Fruit fly (Drosophila melanogaster) whole organism, embryonic: Measurements from ENCODE around the gene Gbs-76A.

Experiments
- Adf1 ChIP-seq: fragments of 200-800 bp; sonication (Bioruptor generic); IDR thresholded peaks from 2 replicates; pipeline ENCODE4 v1.3.6; 2022; ENCODE audit warnings: missing biosample characterization, missing genetic modification characterization
- BEAF-32 ChIP-seq: fragments of 200-800 bp; sonication (Bioruptor generic); optimal IDR thresholded peaks from 3 replicates; lab custom pipeline; 2017; ENCODE audit warnings: missing biosample characterization, missing genetic modification characterization, mild to moderate bottlenecking, moderate library complexity, missing genetic modification reagents
- CG11695 ChIP-seq: fragments of 200-800 bp; sonication (Bioruptor generic); IDR thresholded peaks from 3 replicates; pipeline ENCODE4 v1.3.6; 2022; ENCODE audit warnings: missing biosample characterization, missing genetic modification characterization
- CG12071 ChIP-seq: fragments of 200-800 bp; sonication (Bioruptor generic); optimal IDR thresholded peaks from 3 replicates; lab custom pipeline; 2018; ENCODE audit warnings: missing biosample characterization, mild to moderate bottlenecking, missing genetic modification characterization
- CG13287 ChIP-seq: fragments of 200-800 bp; sonication (Bioruptor generic); IDR thresholded peaks from 2 replicates; pipeline ENCODE4 v1.3.6; 2022; ENCODE audit warnings: missing biosample characterization, missing genetic modification characterization; ENCODE audit not compliant: partially characterized antibody
- CG13296 ChIP-seq: fragments of 200-800 bp; sonication (Bioruptor generic); optimal IDR thresholded peaks from 3 replicates; lab custom pipeline; 2018; ENCODE audit warnings: missing biosample characterization, mild to moderate bottlenecking, missing genetic modification characterization
- CG13894 ChIP-seq: fragments of 200-800 bp; sonication (Bioruptor generic); optimal IDR thresholded peaks from 3 replicates; lab custom pipeline; 2018; ENCODE audit warnings: missing biosample characterization, mild to moderate bottlenecking, missing genetic modification characterization, moderate library complexity
- CG14860 ChIP-seq: fragments of 200-800 bp; sonication (Bioruptor generic); IDR thresholded peaks from 3 replicates; pipeline ENCODE4 v1.3.6; 2022; ENCODE audit warnings: missing biosample characterization, missing genetic modification characterization; ENCODE audit not compliant: partially characterized antibody
- CG15479 ChIP-seq: fragments of 200-800 bp; sonication (Bioruptor generic); optimal IDR thresholded peaks from 3 replicates; lab custom pipeline; 2019; ENCODE audit warnings: missing biosample characterization, mild to moderate bottlenecking, missing genetic modification characterization, moderate library complexity
- CG17568 ChIP-seq: fragments of 200-800 bp; sonication (Bioruptor generic); optimal IDR thresholded peaks from 2 replicates; lab custom pipeline; 2018; ENCODE audit warnings: missing biosample characterization, mild to moderate bottlenecking, missing genetic modification characterization, moderate library complexity
- CG17612 ChIP-seq: fragments of 200-800 bp; sonication (Bioruptor generic); IDR thresholded peaks from 2 replicates; pipeline ENCODE4 v1.3.6; 2022; ENCODE audit warnings: missing biosample characterization, missing genetic modification characterization
- CG1832 ChIP-seq: fragments of 200-800 bp; sonication (Bioruptor generic); optimal IDR thresholded peaks from 2 replicates; lab custom pipeline; 2017; ENCODE audit warnings: missing biosample characterization, mild to moderate bottlenecking, missing genetic modification characterization, inconsistent platforms
- CG2678 ChIP-seq: fragments of 200-800 bp; sonication (Bioruptor generic); optimal IDR thresholded peaks from 3 replicates; lab custom pipeline; 2019; ENCODE audit warnings: missing biosample characterization, mild to moderate bottlenecking, missing genetic modification characterization, moderate library complexity
- CG32532 ChIP-seq: fragments of 200-800 bp; sonication (Bioruptor generic); IDR thresholded peaks from 2 replicates; pipeline ENCODE4 v1.3.6; 2022; ENCODE audit warnings: missing biosample characterization, missing genetic modification characterization
- CG33557 ChIP-seq: fragments of 200-800 bp; sonication (Bioruptor generic); optimal IDR thresholded peaks from 2 replicates; lab custom pipeline; 2019; ENCODE audit warnings: missing biosample characterization, mild to moderate bottlenecking, missing genetic modification characterization, moderate library complexity
- CG3838 ChIP-seq: fragments of 200-800 bp; sonication (Bioruptor generic); optimal IDR thresholded peaks from 3 replicates; lab custom pipeline; 2016; ENCODE audit warnings: missing biosample characterization, missing genetic modification characterization
- CG7271 ChIP-seq: fragments of 200-800 bp; sonication (Bioruptor generic); optimal IDR thresholded peaks from 2 replicates; lab custom pipeline; 2018; ENCODE audit warnings: missing biosample characterization, mild to moderate bottlenecking, missing genetic modification characterization, moderate library complexity
- CG7556 ChIP-seq: fragments of 200-800 bp; sonication (Bioruptor generic); optimal IDR thresholded peaks from 2 replicates; lab custom pipeline; 2017; ENCODE audit warnings: missing biosample characterization, mild to moderate bottlenecking, missing genetic modification characterization
- CG8359 ChIP-seq: fragments of 200-800 bp; sonication (Bioruptor generic); optimal IDR thresholded peaks from 2 replicates; lab custom pipeline; 2017; ENCODE audit warnings: missing biosample characterization, mild to moderate bottlenecking, missing genetic modification characterization, borderline replicate concordance
- CG9437 ChIP-seq: fragments of 200-800 bp; sonication (Bioruptor generic); optimal IDR thresholded peaks from 2 replicates; lab custom pipeline; 2018; ENCODE audit warnings: missing biosample characterization, mild to moderate bottlenecking, missing genetic modification characterization
- Deaf1 ChIP-seq: fragments of 200-800 bp; optimal IDR thresholded peaks from 3 replicates; lab custom pipeline; 2019; ENCODE audit warnings: missing biosample characterization, mild to moderate bottlenecking, missing genetic modification characterization, moderate library complexity
- Elba2 ChIP-seq: fragments of 200-800 bp; sonication (Bioruptor generic); optimal IDR thresholded peaks from 3 replicates; lab custom pipeline; 2016; ENCODE audit warnings: missing biosample characterization, missing genetic modification characterization
- Ets97D ChIP-seq: fragments of 200-800 bp; sonication (Bioruptor generic); optimal IDR thresholded peaks from 3 replicates; lab custom pipeline; 2016; ENCODE audit warnings: missing biosample characterization, missing genetic modification characterization
- H15 ChIP-seq: fragments of 200-800 bp; sonication (Bioruptor generic); IDR thresholded peaks from 3 replicates; pipeline ENCODE4 v1.3.6; 2022; ENCODE audit warnings: missing biosample characterization, missing genetic modification characterization
- MTF-1 ChIP-seq: fragments of 200-800 bp; sonication (Bioruptor generic); optimal IDR thresholded peaks from 2 replicates; lab custom pipeline; 2018; ENCODE audit warnings: missing biosample characterization, mild to moderate bottlenecking, missing genetic modification characterization, borderline replicate concordance
- Med ChIP-seq: fragments of 200-800 bp; sonication (Bioruptor generic); peaks from one replicate; lab custom pipeline; 2016; ENCODE audit warnings: missing biosample characterization, missing genetic modification characterization, mild to moderate bottlenecking, inconsistent platforms, moderate library complexity
- Mrtf ChIP-seq: fragments of 200-800 bp; sonication (Bioruptor generic); IDR thresholded peaks from 3 replicates; pipeline ENCODE4 v1.3.6; 2022; ENCODE audit warnings: missing biosample characterization, missing genetic modification characterization
- Myb ChIP-seq: fragments of 200-800 bp; sonication (Bioruptor generic); optimal IDR thresholded peaks from 2 replicates; lab custom pipeline; 2016; ENCODE audit warnings: missing biosample characterization, missing genetic modification characterization
- PHDP ChIP-seq: fragments of 200-800 bp; sonication (Bioruptor generic); optimal IDR thresholded peaks from 3 replicates; lab custom pipeline; 2018; ENCODE audit warnings: missing biosample characterization, mild to moderate bottlenecking, missing genetic modification characterization, moderate library complexity
- Rfx ChIP-seq: fragments of 200-800 bp; sonication (Bioruptor generic); IDR thresholded peaks from 2 replicates; pipeline ENCODE4 v1.3.6; 2022; ENCODE audit warnings: missing biosample characterization, missing genetic modification characterization
- Sox100B ChIP-seq: fragments of 200-800 bp; sonication (Bioruptor generic); optimal IDR thresholded peaks from 3 replicates; lab custom pipeline; 2018; ENCODE audit warnings: missing biosample characterization, mild to moderate bottlenecking, missing genetic modification characterization
- abd-A ChIP-seq: fragments of 200-800 bp; sonication (Bioruptor generic); optimal IDR thresholded peaks from 3 replicates; lab custom pipeline; 2019; ENCODE audit warnings: missing biosample characterization, mild to moderate bottlenecking, missing genetic modification characterization, moderate library complexity
- bbx ChIP-seq: fragments of 200-800 bp; sonication (Bioruptor generic); IDR thresholded peaks from 2 replicates; pipeline ENCODE4 v1.3.6; 2022; ENCODE audit warnings: missing biosample characterization, missing genetic modification characterization; ENCODE audit not compliant: partially characterized antibody
- caup ChIP-seq: fragments of 200-800 bp; sonication (Bioruptor generic); optimal IDR thresholded peaks from 3 replicates; lab custom pipeline; 2017; ENCODE audit warnings: missing biosample characterization, mild to moderate bottlenecking, missing genetic modification characterization, moderate library complexity; ENCODE audit not compliant: severe bottlenecking
- crol ChIP-seq: fragments of 200-800 bp; sonication (Bioruptor generic); IDR thresholded peaks from 2 replicates; pipeline ENCODE4 v1.3.6; 2022; ENCODE audit warnings: missing biosample characterization, missing genetic modification characterization
- dan ChIP-seq: fragments of 200-800 bp; sonication (Bioruptor generic); IDR thresholded peaks from 2 replicates; pipeline ENCODE4 v1.3.6; 2022; ENCODE audit warnings: missing biosample characterization, missing genetic modification characterization
- ewg ChIP-seq: fragments of 200-800 bp; sonication (Bioruptor generic); optimal IDR thresholded peaks from 3 replicates; lab custom pipeline; 2017; ENCODE audit warnings: mild to moderate bottlenecking, missing biosample characterization, missing genetic modification reagents, missing genetic modification characterization
- eyg ChIP-seq: fragments of 200-800 bp; sonication (Bioruptor generic); optimal IDR thresholded peaks from 3 replicates; lab custom pipeline; 2016; ENCODE audit warnings: missing biosample characterization, missing genetic modification characterization
- gcm ChIP-seq: fragments of 200-800 bp; sonication (Bioruptor generic); optimal IDR thresholded peaks from 2 replicates; lab custom pipeline; 2019; ENCODE audit warnings: missing biosample characterization, mild to moderate bottlenecking, missing genetic modification characterization, moderate library complexity
- gro ChIP-seq: fragments of 200-800 bp; sonication (Bioruptor generic); optimal IDR thresholded peaks from 2 replicates; lab custom pipeline; 2016; ENCODE audit warnings: missing biosample characterization, missing genetic modification characterization
- gsb-n ChIP-seq: fragments of 200-800 bp; sonication (Bioruptor generic); optimal IDR thresholded peaks from 3 replicates; lab custom pipeline; 2018; ENCODE audit warnings: missing biosample characterization, mild to moderate bottlenecking, missing genetic modification characterization
- her ChIP-seq: fragments of 200-800 bp; sonication (Bioruptor generic); optimal IDR thresholded peaks from 2 replicates; lab custom pipeline; 2016; ENCODE audit warnings: missing biosample characterization, missing genetic modification characterization
- jumu ChIP-seq: fragments of 200-800 bp; sonication (Bioruptor generic); optimal IDR thresholded peaks from 3 replicates; lab custom pipeline; 2016; ENCODE audit warnings: missing biosample characterization, missing genetic modification characterization
- lab ChIP-seq: fragments of 200-800 bp; sonication (Bioruptor generic); optimal IDR thresholded peaks from 3 replicates; lab custom pipeline; 2017; ENCODE audit warnings: missing biosample characterization, missing genetic modification characterization, mild to moderate bottlenecking, moderate library complexity, missing genetic modification reagents
- maf-S ChIP-seq: fragments of 200-800 bp; sonication (Bioruptor generic); optimal IDR thresholded peaks from 2 replicates; lab custom pipeline; 2016; ENCODE audit warnings: missing biosample characterization, missing genetic modification characterization
- mirr ChIP-seq: fragments of 200-800 bp; sonication (Bioruptor generic); optimal IDR thresholded peaks from 3 replicates; lab custom pipeline; 2018; ENCODE audit warnings: missing biosample characterization, mild to moderate bottlenecking, missing genetic modification characterization
- pfk ChIP-seq: fragments of 200-800 bp; sonication (Bioruptor generic); optimal IDR thresholded peaks from 2 replicates; lab custom pipeline; 2018; ENCODE audit warnings: missing biosample characterization, mild to moderate bottlenecking, missing genetic modification characterization, moderate library complexity
- pzg ChIP-seq: fragments of 200-800 bp; sonication (Bioruptor generic); optimal IDR thresholded peaks from 3 replicates; lab custom pipeline; 2018; ENCODE audit warnings: missing biosample characterization, mild to moderate bottlenecking, missing genetic modification characterization, moderate library complexity
- trem ChIP-seq: fragments of 200-800 bp; optimal IDR thresholded peaks from 3 replicates; lab custom pipeline; 2019; ENCODE audit warnings: missing biosample characterization, mild to moderate bottlenecking, missing genetic modification characterization, moderate library complexity

The Gbs-76A gene

dm6 chr3L:19251643-19252042 is 40.9 kb downstream of the Gbs-76A start (continued):
- TF ChIP-seq caup, result no peak
- TF ChIP-seq Rfx, result no peak
- TF ChIP-seq PHDP (tag; lab: Kevin White, UChicago), result peak; percentile 36
- peak; percentile 43 for TF ChIP-seq Sox100B
- TF ChIP-seq CG7271, result no peak
- peak; percentile 67 for TF ChIP-seq CG7556
- TF ChIP-seq CG13296 (GFP tag; lab: Kevin White, UChicago), result no peak

DNA sequence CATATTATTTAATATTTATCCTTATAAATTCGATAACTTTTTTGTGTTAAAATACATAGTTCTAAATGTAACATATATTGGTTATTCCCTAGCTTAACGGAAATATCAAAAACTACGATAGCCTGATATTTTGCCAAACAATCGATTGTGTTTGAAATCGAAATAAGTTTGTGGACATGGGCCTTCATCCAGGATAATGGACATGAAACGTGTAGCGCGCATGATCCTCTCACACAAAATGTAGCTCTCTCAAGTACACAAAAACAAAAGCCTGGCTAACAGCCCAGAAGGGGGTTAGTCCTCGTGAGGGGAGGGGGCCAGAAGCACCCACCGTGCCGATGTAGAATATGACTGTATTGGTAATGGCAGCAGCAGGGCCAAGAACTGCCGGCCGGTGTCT is 54.8 kb downstream of the Gbs-76A start:
- TF ChIP-seq H15 (GFP tag; lab: Robert Waterston, UW) (no peak), gcm (GFP tag; lab: Kevin White, UChicago) (no peak), bbx (GFP tag; lab: Robert Waterston, UW) (no peak), CG14860 (GFP tag; lab: Robert Waterston, UW) (0 out of 3 replicates have a peak, but pooled peaks have one; percentile 27), crol (peak; percentile 46; the same call in 1 of the 2 replicates), maf-S (GFP tag; lab: Kevin White, UChicago) (no peak), CG33557 (GFP tag; lab: Kevin White, UChicago) (no peak), gro (GFP tag; lab: Kevin White, UChicago) (no peak), jumu (GFP tag; lab: Kevin White, UChicago) (no peak), pzg (peak; percentile 1), CG12071 (GFP tag; lab: Kevin White, UChicago) (peak; percentile 10), Ets97D (no peak), Adf1 (GFP tag; lab: Robert Waterston, UW) (peak; percentile 15; the same call in 1 of the 2 replicates), lab (no peak), CG32532 (no peak), CG15479 (GFP tag; lab: Kevin White, UChicago) (no peak), Mrtf (GFP tag; lab: Robert Waterston, UW) (no peak), mirr (GFP tag; lab: Kevin White, UChicago) (no peak), CG17612 (GFP tag; lab: Robert Waterston, UW) (no peak), CG11695 (GFP tag; lab: Robert Waterston, UW) (no peak), gsb-n (tag; lab: Kevin White, UChicago) (no peak), abd-A (peak; percentile 32), BEAF-32 (GFP tag; lab: Kevin White, UChicago) (no peak), eyg (no peak), CG3838 (no peak), Elba2 (GFP tag; lab: Kevin White, UChicago) (no peak), CG2678 (tag; lab: Kevin White, UChicago) (no peak), CG1832 (GFP tag; lab: Kevin White, UChicago) (no peak), her (no peak), CG17568 (GFP tag; lab: Kevin White, UChicago) (no peak), MTF-1 (no peak), Deaf1 (tag; lab: Kevin White, UChicago) (peak; percentile 48), CG13894 (tag; lab: Kevin White, UChicago) (peak; percentile 28), trem (tag; lab: Kevin White, UChicago) (no peak), CG13287 (GFP tag; lab: Robert Waterston, UW) (no peak), Myb (GFP tag; lab: Kevin White, UChicago) (peak; percentile 17), ewg (GFP tag; lab: Kevin White, UChicago) (peak; percentile 94), CG9437 (GFP tag; lab: Kevin White, UChicago) (peak; percentile 83), Med (peak; percentile 3), pfk (peak; percentile 75), CG8359 (GFP tag; lab: Kevin White, UChicago) (no peak), dan (GFP tag; lab: Robert Waterston, UW) (no peak)
- TF ChIP-seq, all 482 proteins: peak for 13
